Fruit fly (Drosophila melanogaster): Measurements from ENCODE around the gene Lectin-galC1.

Lectin-galC1 gene

dm6 chr2L:19377129-19378083 is 39.8 kb upstream of the Lectin-galC1 start (continued):
- TF ChIP-seq CG15269 (tag; optimal IDR thresholded peaks at IDR 0.05) (peak; percentile 23), CG4820 (GFP tag; optimal IDR thresholded peaks at IDR 0.05) (peak; percentile 19), lmd (GFP tag; IDR thresholded peaks at IDR 0.05) (no peak), ATbp (GFP tag; optimal IDR thresholded peaks at IDR 0.05) (no peak), Doc2 (GFP tag; IDR thresholded peaks at IDR 0.05) (no peak), CG9727 (GFP tag; optimal IDR thresholded peaks at IDR 0.05) (peak; percentile 70), Hey (tag; optimal IDR thresholded peaks at IDR 0.05) (no peak), CG33557 (GFP tag; optimal IDR thresholded peaks at IDR 0.05) (peak; percentile 52), cad (GFP tag; optimal IDR thresholded peaks at IDR 0.05) (no peak), pb (GFP tag; optimal IDR thresholded peaks at IDR 0.05) (no peak), caup (GFP tag; optimal IDR thresholded peaks at IDR 0.05; ENCODE audit: severe bottlenecking) (no peak), CG4282 (GFP tag; optimal IDR thresholded peaks at IDR 0.05) (no peak), CG5953 (GFP tag; IDR thresholded peaks at IDR 0.05) (no peak), Vsx1 (GFP tag; optimal IDR thresholded peaks at IDR 0.05) (no peak), CG17829 (tag; optimal IDR thresholded peaks at IDR 0.05) (peak; percentile 70), CG11085 (GFP tag; IDR thresholded peaks at IDR 0.05) (no peak), corto (GFP tag; optimal IDR thresholded peaks at IDR 0.05) (no peak), Xbp1 (GFP tag; optimal IDR thresholded peaks at IDR 0.05) (peak; percentile 30), CG31224 (GFP tag; IDR thresholded peaks at IDR 0.05) (0 out of 2 replicates have a peak, but pooled peaks have one; percentile 7), Sry-δ (GFP tag; optimal IDR thresholded peaks at IDR 0.05) (no peak), CG9609 (GFP tag; optimal IDR thresholded peaks at IDR 0.05) (no peak), Xrp1 (GFP tag; IDR thresholded peaks at IDR 0.05) (peak; percentile 81), Doc3 (GFP tag; IDR thresholded peaks at IDR 0.05; ENCODE audit: partially characterized antibody) (no peak), CG34376 (GFP tag; optimal IDR thresholded peaks at IDR 0.05) (no peak), Opbp (GFP tag; IDR thresholded peaks at IDR 0.05; ENCODE audit: partially characterized antibody) (no peak), D (optimal IDR thresholded peaks at IDR 0.05) (no peak), D (GFP tag; optimal IDR thresholded peaks at IDR 0.05) (peak; percentile 52), CG16815 (GFP tag; optimal IDR thresholded peaks at IDR 0.05) (peak; percentile 44), CG10209 (GFP tag; optimal IDR thresholded peaks at IDR 0.05) (peak; percentile 44), HmgD (GFP tag; optimal IDR thresholded peaks at IDR 0.05) (no peak), CG4854 (GFP tag; optimal IDR thresholded peaks at IDR 0.05) (no peak), exex (tag; optimal IDR thresholded peaks at IDR 0.05) (no peak), sisA (GFP tag; IDR thresholded peaks at IDR 0.05) (peak; percentile 47), ERR (GFP tag; optimal IDR thresholded peaks at IDR 0.05) (no peak), CG7839 (tag; optimal IDR thresholded peaks at IDR 0.05) (peak; percentile 59), ranshi (GFP tag; IDR thresholded peaks at IDR 0.05) (no peak; the same call in 1 of the 2 replicates), CG16813 (GFP tag; IDR thresholded peaks at IDR 0.05; ENCODE audit: partially characterized antibody) (no peak), bcd (GFP tag; optimal IDR thresholded peaks at IDR 0.05) (peak; percentile 41), da (GFP tag; optimal IDR thresholded peaks at IDR 0.05) (no peak), sug (tag; optimal IDR thresholded peaks at IDR 0.05) (no peak), Gug (GFP tag; IDR thresholded peaks at IDR 0.05) (peak; percentile 26; the same call in 1 of the 4 replicates), cas (GFP tag; IDR thresholded peaks at IDR 0.05) (no peak), HHEX (GFP tag; optimal IDR thresholded peaks at IDR 0.05) (peak; percentile 35), peb (GFP tag; IDR thresholded peaks at IDR 0.05) (no peak), bigmax (GFP tag; optimal IDR thresholded peaks at IDR 0.05) (no peak), CG11723 (GFP tag; optimal IDR thresholded peaks at IDR 0.05) (no peak), sim (GFP tag; IDR thresholded peaks at IDR 0.05) (0 out of 2 replicates have a peak, but pooled peaks have one; percentile 14), CG12236 (GFP tag; optimal IDR thresholded peaks at IDR 0.05) (no peak), CG10147 (GFP tag; optimal IDR thresholded peaks at IDR 0.05) (no peak)

All from whole organism, embryonic.